Fruit fly (Drosophila melanogaster) whole organism, embryonic: Measurements from ENCODE around the gene Lst8.

ENCODE experiments used
- B-H2 ChIP-seq: fragments of 200-800 bp; sonication (Bioruptor generic); optimal IDR thresholded peaks from 2 replicates; lab custom pipeline; 2018; ENCODE audit warnings: missing biosample characterization, mild to moderate bottlenecking, missing genetic modification characterization
- BEAF-32 ChIP-seq: fragments of 200-800 bp; sonication (Bioruptor generic); optimal IDR thresholded peaks from 3 replicates; lab custom pipeline; 2017; ENCODE audit warnings: missing biosample characterization, missing genetic modification characterization, mild to moderate bottlenecking, moderate library complexity, missing genetic modification reagents
- CG10543 ChIP-seq: fragments of 200-800 bp; sonication (Bioruptor generic); optimal IDR thresholded peaks from 3 replicates; lab custom pipeline; 2017; ENCODE audit warnings: missing biosample characterization, mild to moderate bottlenecking, missing genetic modification characterization, moderate library complexity
- CG10979 ChIP-seq: fragments of 200-800 bp; sonication (Bioruptor generic); optimal IDR thresholded peaks from 2 replicates; lab custom pipeline; 2018; ENCODE audit warnings: missing biosample characterization, mild to moderate bottlenecking, missing genetic modification characterization, moderate library complexity
- CG12391 ChIP-seq: fragments of 200-800 bp; sonication (Bioruptor generic); optimal IDR thresholded peaks from 3 replicates; lab custom pipeline; 2018; ENCODE audit warnings: missing biosample characterization, mild to moderate bottlenecking, missing genetic modification characterization, moderate library complexity
- CG12769 ChIP-seq: fragments of 200-800 bp; sonication (Bioruptor generic); optimal IDR thresholded peaks from 2 replicates; lab custom pipeline; 2019; ENCODE audit warnings: missing biosample characterization, mild to moderate bottlenecking, missing genetic modification characterization, moderate library complexity
- CG13894 ChIP-seq: fragments of 200-800 bp; sonication (Bioruptor generic); optimal IDR thresholded peaks from 3 replicates; lab custom pipeline; 2018; ENCODE audit warnings: missing biosample characterization, mild to moderate bottlenecking, missing genetic modification characterization, moderate library complexity
- CG14710 ChIP-seq: fragments of 200-800 bp; sonication (Bioruptor generic); optimal IDR thresholded peaks from 3 replicates; lab custom pipeline; 2019; ENCODE audit warnings: missing biosample characterization, mild to moderate bottlenecking, missing genetic modification characterization, moderate library complexity
- CG15011 ChIP-seq: fragments of 200-800 bp; sonication (Bioruptor generic); optimal IDR thresholded peaks from 3 replicates; lab custom pipeline; 2018; ENCODE audit warnings: missing biosample characterization, mild to moderate bottlenecking, missing genetic modification characterization
- CG15479 ChIP-seq: fragments of 200-800 bp; sonication (Bioruptor generic); optimal IDR thresholded peaks from 3 replicates; lab custom pipeline; 2019; ENCODE audit warnings: missing biosample characterization, mild to moderate bottlenecking, missing genetic modification characterization, moderate library complexity
- CG15514 ChIP-seq: fragments of 200-800 bp; sonication (Bioruptor generic); optimal IDR thresholded peaks from 3 replicates; lab custom pipeline; 2017; ENCODE audit warnings: missing biosample characterization, missing genetic modification characterization, mild to moderate bottlenecking, moderate library complexity, missing genetic modification reagents
- CG18011 ChIP-seq: fragments of 200-800 bp; sonication (Bioruptor generic); optimal IDR thresholded peaks from 2 replicates; lab custom pipeline; 2017; ENCODE audit warnings: missing biosample characterization, missing genetic modification characterization, mild to moderate bottlenecking, moderate library complexity, missing genotype
- CG18262 ChIP-seq: fragments of 200-800 bp; optimal IDR thresholded peaks from 3 replicates; lab custom pipeline; 2019; ENCODE audit warnings: missing biosample characterization, mild to moderate bottlenecking, missing genetic modification characterization, moderate library complexity
- CG18599 ChIP-seq: fragments of 200-800 bp; sonication (Bioruptor generic); optimal IDR thresholded peaks from 3 replicates; lab custom pipeline; 2017; ENCODE audit warnings: missing biosample characterization, missing genetic modification characterization, mild to moderate bottlenecking, moderate library complexity, missing genetic modification reagents
- CG2116 ChIP-seq: fragments of 200-800 bp; sonication (Bioruptor generic); optimal IDR thresholded peaks from 3 replicates; lab custom pipeline; 2018; ENCODE audit warnings: missing biosample characterization, mild to moderate bottlenecking, missing genetic modification characterization
- CG3065 ChIP-seq: fragments of 200-800 bp; sonication (Bioruptor generic); optimal IDR thresholded peaks from 2 replicates; lab custom pipeline; 2016; ENCODE audit warnings: missing biosample characterization, missing genetic modification characterization
- CG31441 ChIP-seq: fragments of 200-800 bp; sonication (Bioruptor generic); IDR thresholded peaks from 2 replicates; pipeline ENCODE4 v1.3.6; 2022; ENCODE audit warnings: missing biosample characterization, missing genetic modification characterization
- CG3281 ChIP-seq: fragments of 200-800 bp; sonication (Bioruptor generic); optimal IDR thresholded peaks from 3 replicates; lab custom pipeline; 2017; ENCODE audit warnings: missing biosample characterization, mild to moderate bottlenecking, missing genetic modification characterization
- CG33213 ChIP-seq: fragments of 200-800 bp; sonication (Bioruptor generic); optimal IDR thresholded peaks from 3 replicates; lab custom pipeline; 2016; ENCODE audit warnings: missing biosample characterization, missing genetic modification characterization
- CG4617 ChIP-seq: fragments of 200-800 bp; sonication (Bioruptor generic); optimal IDR thresholded peaks from 3 replicates; lab custom pipeline; 2016; ENCODE audit warnings: missing biosample characterization, missing genetic modification characterization, borderline replicate concordance
- CG5180 ChIP-seq: fragments of 200-800 bp; sonication (Bioruptor generic); optimal IDR thresholded peaks from 3 replicates; lab custom pipeline; 2017; ENCODE audit warnings: missing biosample characterization, missing genetic modification characterization, mild to moderate bottlenecking, moderate library complexity, missing genetic modification reagents
- CG8388 ChIP-seq: fragments of 200-800 bp; sonication (Bioruptor generic); optimal IDR thresholded peaks from 2 replicates; lab custom pipeline; 2019; ENCODE audit warnings: missing biosample characterization, mild to moderate bottlenecking, missing genetic modification characterization, moderate library complexity
- CG9215 ChIP-seq: fragments of 200-800 bp; sonication (Bioruptor generic); IDR thresholded peaks from 2 replicates; pipeline ENCODE4 v1.3.6; 2022; ENCODE audit warnings: missing biosample characterization, missing genetic modification characterization
- Camta ChIP-seq: fragments of 200-800 bp; sonication (Bioruptor generic); optimal IDR thresholded peaks from 2 replicates; lab custom pipeline; 2016; ENCODE audit warnings: missing biosample characterization, missing genetic modification characterization
- Chrac-16 ChIP-seq: fragments of 200-800 bp; sonication (Bioruptor generic); optimal IDR thresholded peaks from 3 replicates; lab custom pipeline; 2016; ENCODE audit warnings: missing biosample characterization, missing genetic modification characterization
- Dref ChIP-seq: fragments of 200-800 bp; sonication (Bioruptor generic); IDR thresholded peaks from 2 replicates; pipeline ENCODE4 v1.3.6; 2022; ENCODE audit warnings: missing biosample characterization, missing genetic modification characterization
- Eip74EF ChIP-seq, 2 experiments: fragments of 200-800 bp in 1 of 2; fragments of >200 bp in 1 of 2; sonication (Bioruptor generic) in 1 of 2; optimal IDR thresholded peaks; 2 replicates each; lab custom pipeline; 2017 to 2019; ENCODE audit warnings: missing biosample characterization in 2 of 2, missing genetic modification characterization in 2 of 2, mild to moderate bottlenecking in 1 of 2, moderate library complexity in 1 of 2
- Gsc ChIP-seq: fragments of 200-800 bp; sonication (Bioruptor generic); IDR thresholded peaks from 2 replicates; pipeline ENCODE4 v1.3.6; 2022; ENCODE audit warnings: missing biosample characterization, missing genetic modification characterization
- Hsf ChIP-seq: fragments of 200-800 bp; sonication (Bioruptor generic); optimal IDR thresholded peaks from 3 replicates; lab custom pipeline; 2016; ENCODE audit warnings: missing biosample characterization, missing genetic modification characterization
- Mes4 ChIP-seq: fragments of 200-800 bp; sonication (Bioruptor generic); optimal IDR thresholded peaks from 2 replicates; lab custom pipeline; 2016; ENCODE audit warnings: missing biosample characterization, missing genetic modification characterization
- amos ChIP-seq: fragments of 200-800 bp; sonication (Bioruptor generic); IDR thresholded peaks from 2 replicates; pipeline ENCODE4 v1.3.6; 2022; ENCODE audit warnings: missing biosample characterization, missing genetic modification characterization; ENCODE audit not compliant: partially characterized antibody
- ato ChIP-seq: fragments of 200-800 bp; sonication (Bioruptor generic); IDR thresholded peaks from 2 replicates; pipeline ENCODE4 v1.3.6; 2022; ENCODE audit warnings: missing biosample characterization, missing genetic modification characterization; ENCODE audit not compliant: partially characterized antibody
- bab2 ChIP-seq: fragments of 200-800 bp; sonication (Bioruptor generic); optimal IDR thresholded peaks from 2 replicates; lab custom pipeline; 2016; ENCODE audit warnings: missing biosample characterization, missing genetic modification characterization
- chif ChIP-seq, 2 experiments: fragments of 200-800 bp; sonication (Bioruptor generic); optimal IDR thresholded peaks; 3 replicates each; lab custom pipeline; 2016; ENCODE audit warnings: missing biosample characterization in 2 of 2, missing genetic modification characterization in 2 of 2
- croc ChIP-seq: fragments of 200-800 bp; sonication (Bioruptor generic); conservative IDR thresholded peaks from 3 replicates; pipeline ENCODE4 v1.3.6; 2022; ENCODE audit warnings: missing biosample characterization, missing genetic modification characterization
- dmrt11E ChIP-seq: fragments of 200-800 bp; sonication (Bioruptor generic); optimal IDR thresholded peaks from 3 replicates; lab custom pipeline; 2018; ENCODE audit warnings: missing biosample characterization, mild to moderate bottlenecking, missing genetic modification characterization, moderate library complexity
- dysf ChIP-seq: fragments of 200-800 bp; sonication (Bioruptor generic); IDR thresholded peaks from 3 replicates; pipeline ENCODE4 v1.3.6; 2022; ENCODE audit warnings: missing biosample characterization, missing genetic modification characterization
- eyg ChIP-seq: fragments of 200-800 bp; sonication (Bioruptor generic); optimal IDR thresholded peaks from 3 replicates; lab custom pipeline; 2016; ENCODE audit warnings: missing biosample characterization, missing genetic modification characterization
- fd3F ChIP-seq: fragments of 200-800 bp; sonication (Bioruptor generic); optimal IDR thresholded peaks from 2 replicates; lab custom pipeline; 2018; ENCODE audit warnings: missing biosample characterization, mild to moderate bottlenecking, missing genetic modification characterization, moderate library complexity
- fu2 ChIP-seq: fragments of 200-800 bp; sonication (Bioruptor generic); optimal IDR thresholded peaks from 2 replicates; lab custom pipeline; 2016; ENCODE audit warnings: missing biosample characterization, missing genetic modification characterization
- gcm2 ChIP-seq: fragments of 200-800 bp; sonication (Bioruptor generic); optimal IDR thresholded peaks from 2 replicates; lab custom pipeline; 2016; ENCODE audit warnings: missing biosample characterization, missing genetic modification characterization
- hbn ChIP-seq: fragments of 200-800 bp; sonication (Bioruptor generic); IDR thresholded peaks from 2 replicates; pipeline ENCODE4 v1.3.6; 2022; ENCODE audit warnings: missing biosample characterization, missing genetic modification characterization; ENCODE audit not compliant: partially characterized antibody
- hth ChIP-seq: fragments of >200 bp; optimal IDR thresholded peaks from 2 replicates; lab custom pipeline; 2017; ENCODE audit warnings: inconsistent platforms
- otp ChIP-seq: fragments of 200-800 bp; sonication (Bioruptor generic); IDR thresholded peaks from 3 replicates; pipeline ENCODE4, ENCODE4 v1.3.6; 2022; ENCODE audit warnings: missing biosample characterization, missing genetic modification characterization
- pb ChIP-seq: fragments of 200-800 bp; sonication (Bioruptor generic); optimal IDR thresholded peaks from 3 replicates; lab custom pipeline; 2016; ENCODE audit warnings: missing biosample characterization, missing genetic modification characterization
- pum ChIP-seq: fragments of 200-800 bp; sonication (Bioruptor generic); optimal IDR thresholded peaks from 2 replicates; lab custom pipeline; 2016; ENCODE audit warnings: missing biosample characterization, missing genetic modification characterization
- sens-2 ChIP-seq: fragments of 200-800 bp; sonication (Bioruptor generic); IDR thresholded peaks from 2 replicates; pipeline ENCODE4 v1.3.6; 2022; ENCODE audit warnings: missing biosample characterization, missing genetic modification characterization
- ttk ChIP-seq: fragments of 200-800 bp; sonication (Bioruptor generic); IDR thresholded peaks from 2 replicates; pipeline ENCODE4 v2.1.2; 2022; ENCODE audit warnings: missing biosample characterization, missing genetic modification characterization
- zen2 ChIP-seq: fragments of 200-800 bp; sonication (Bioruptor generic); IDR thresholded peaks from 3 replicates; pipeline ENCODE4 v1.3.6; 2022; ENCODE audit warnings: missing biosample characterization, missing genetic modification characterization; ENCODE audit not compliant: partially characterized antibody

The Lst8 gene

dm6 chrX:9640690-9641149 lies 35.0 kb upstream of the Lst8 start (continued):
- TF ChIP-seq CG14710 (tag; lab: Kevin White, UChicago) (peak; percentile 89), fd3F (peak; percentile 97), gcm2 (GFP tag; lab: Kevin White, UChicago) (peak; percentile 93), CG3281 (peak; percentile 99), B-H2 (GFP tag; lab: Kevin White, UChicago) (peak; percentile 99), ttk (GFP tag; lab: Robert Waterston, UW) (peak; percentile 91), dysf (peak; percentile 97), Dref (GFP tag; lab: Robert Waterston, UW) (no peak), CG18011 (GFP tag; lab: Kevin White, UChicago) (peak; percentile 89), Camta (GFP tag; lab: Kevin White, UChicago) (peak; percentile 95), CG9215 (GFP tag; lab: Robert Waterston, UW) (peak; percentile 81), CG12769 (peak; percentile 99), bab2 (GFP tag; lab: Kevin White, UChicago) (peak; percentile 93), CG15514 (GFP tag; lab: Kevin White, UChicago) (peak; percentile 95), CG8388 (GFP tag; lab: Kevin White, UChicago) (peak; percentile 94), CG3065 (GFP tag; lab: Kevin White, UChicago) (peak; percentile 67), pb (peak; percentile 91), CG18262 (tag; lab: Kevin White, UChicago) (peak; percentile 95), Chrac-16 (GFP tag; lab: Kevin White, UChicago) (peak; percentile 86), CG2116 (GFP tag; lab: Kevin White, UChicago) (peak; percentile 83), CG10979 (tag; lab: Kevin White, UChicago) (peak; percentile 95), dmrt11E (peak; percentile 47), CG31441 (GFP tag; lab: Robert Waterston, UW) (peak; percentile 94), hth (no peak), Mes4 (GFP tag; lab: Kevin White, UChicago) (peak; percentile 93), sens-2 (GFP tag; lab: Robert Waterston, UW) (peak; percentile 93), zen2 (GFP tag; lab: Robert Waterston, UW) (no peak), CG4617 (peak; percentile 77), Gsc (GFP tag; lab: Robert Waterston, UW) (no peak), eyg (GFP tag; lab: Kevin White, UChicago) (peak; percentile 96), CG12391 (tag; lab: Kevin White, UChicago) (peak; percentile 98), ato (GFP tag; lab: Robert Waterston, UW) (no peak), amos (GFP tag; lab: Robert Waterston, UW) (no peak), croc (GFP tag; lab: Robert Waterston, UW) (peak; percentile 63; the same call in 2 of the 3 replicates), Hsf (GFP tag; lab: Kevin White, UChicago) (peak; percentile 96), CG15011 (GFP tag; lab: Kevin White, UChicago) (peak; percentile 98), CG18599 (GFP tag; lab: Kevin White, UChicago) (peak; percentile 99), otp (GFP tag; lab: Robert Waterston, UW) (peak; percentile 92), chif (GFP tag; optimal IDR thresholded peaks at IDR 0.05; lab: Kevin White, UChicago) (peak; percentile 89 to 93), Eip74EF (GFP tag; optimal IDR thresholded peaks at IDR 0.05; lab: Kevin White, UChicago) (peak in 1 of 2 experiments; percentile 96), pum (GFP tag; lab: Kevin White, UChicago) (peak; percentile 89), CG13894 (tag; lab: Kevin White, UChicago) (peak; percentile 99), fu2 (GFP tag; lab: Kevin White, UChicago) (peak; percentile 90), hbn (GFP tag; lab: Robert Waterston, UW) (no peak), CG5180 (GFP tag; lab: Kevin White, UChicago) (peak; percentile 92), CG15479 (no peak), CG33213 (peak; percentile 95), CG10543 (GFP tag; lab: Kevin White, UChicago) (peak; percentile 99), BEAF-32 (GFP tag; lab: Kevin White, UChicago) (peak; percentile 25)
